Fruit fly (Drosophila melanogaster): ENCODE measurements around the gene Rpt5.

Gene Rpt5

DNA sequence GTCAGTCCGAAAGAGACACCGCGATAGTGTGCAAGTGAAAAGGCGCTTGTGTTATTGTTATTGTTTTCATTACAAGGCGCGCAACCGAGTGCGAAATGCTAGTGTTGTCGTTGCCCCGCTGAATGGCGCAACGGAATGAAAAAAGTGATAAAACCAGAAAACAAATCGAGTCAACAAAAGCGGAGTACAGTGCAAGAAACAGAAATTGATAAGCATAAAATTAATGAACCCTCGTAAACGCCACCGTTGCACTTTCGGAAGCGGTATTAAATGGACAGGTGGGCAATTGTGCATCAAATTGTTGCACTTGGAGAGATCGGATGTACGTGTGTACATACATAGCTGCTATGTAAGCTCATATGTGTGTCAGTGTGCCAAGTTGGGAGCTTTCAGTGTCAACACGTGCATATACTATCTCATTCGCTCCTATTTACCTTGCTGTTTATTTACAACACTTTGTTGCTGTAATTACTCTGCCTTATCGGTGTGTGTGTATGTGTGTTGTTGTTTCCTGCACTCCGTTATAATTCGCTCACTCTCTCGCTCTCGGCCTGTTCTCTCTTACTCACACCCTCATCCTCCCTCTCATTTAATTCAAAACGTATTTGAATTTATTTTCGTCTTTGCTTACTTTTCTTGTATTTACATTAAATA lies 29.2 kb upstream of the Rpt5 start (continued):
- TF ChIP-seq CG8319 (GFP tag; optimal IDR thresholded peaks at IDR 0.05) (peak; percentile 48), Hr39 (GFP tag; optimal IDR thresholded peaks at IDR 0.05) (peak; percentile 15), lz (GFP tag; optimal IDR thresholded peaks at IDR 0.05) (peak; percentile 41), Eip75B (GFP tag; optimal IDR thresholded peaks at IDR 0.05) (peak; percentile 65), CG6808 (GFP tag; optimal IDR thresholded peaks at IDR 0.05) (peak; percentile 59), fkh (GFP tag; optimal IDR thresholded peaks at IDR 0.05) (peak; percentile 92), Ets21C (GFP tag; optimal IDR thresholded peaks at IDR 0.05) (peak; percentile 6), pdm3 (GFP tag; optimal IDR thresholded peaks at IDR 0.05) (peak; percentile 26), Met (GFP tag; optimal IDR thresholded peaks at IDR 0.05) (no peak), salr (GFP tag; optimal IDR thresholded peaks at IDR 0.05) (peak in 1 of 2 experiments; percentile 39), dsx (GFP tag; optimal IDR thresholded peaks at IDR 0.05; ENCODE audit: poor library complexity, severe bottlenecking) (peak; percentile 80), Sox15 (GFP tag; optimal IDR thresholded peaks at IDR 0.05) (no peak), CG6276 (GFP tag; optimal IDR thresholded peaks at IDR 0.05) (peak; percentile 33), Gug (GFP tag; IDR thresholded peaks at IDR 0.05) (peak; percentile 52; the same call in 1 of the 2 replicates), CG11902 (GFP tag; optimal IDR thresholded peaks at IDR 0.05) (no peak)

dm6 chr3R:23724843-23725506 lies 27.7 kb upstream of the Rpt5 start:
- TF ChIP-seq salr (GFP tag; optimal IDR thresholded peaks at IDR 0.05) (no peak), Eip78C (GFP tag) (peak; percentile 1), Hr4 (GFP tag; optimal IDR thresholded peaks at IDR 0.05) (no peak), svp (GFP tag) (peak; percentile 83), CG3919 (GFP tag; optimal IDR thresholded peaks at IDR 0.05) (no peak), lz (GFP tag; optimal IDR thresholded peaks at IDR 0.05) (no peak), Eip93F (GFP tag; optimal IDR thresholded peaks at IDR 0.05) (peak; percentile 75), vri (GFP tag; optimal IDR thresholded peaks at IDR 0.05) (peak; percentile 72), fkh (GFP tag; optimal IDR thresholded peaks at IDR 0.05) (peak; percentile 34)

DNA sequence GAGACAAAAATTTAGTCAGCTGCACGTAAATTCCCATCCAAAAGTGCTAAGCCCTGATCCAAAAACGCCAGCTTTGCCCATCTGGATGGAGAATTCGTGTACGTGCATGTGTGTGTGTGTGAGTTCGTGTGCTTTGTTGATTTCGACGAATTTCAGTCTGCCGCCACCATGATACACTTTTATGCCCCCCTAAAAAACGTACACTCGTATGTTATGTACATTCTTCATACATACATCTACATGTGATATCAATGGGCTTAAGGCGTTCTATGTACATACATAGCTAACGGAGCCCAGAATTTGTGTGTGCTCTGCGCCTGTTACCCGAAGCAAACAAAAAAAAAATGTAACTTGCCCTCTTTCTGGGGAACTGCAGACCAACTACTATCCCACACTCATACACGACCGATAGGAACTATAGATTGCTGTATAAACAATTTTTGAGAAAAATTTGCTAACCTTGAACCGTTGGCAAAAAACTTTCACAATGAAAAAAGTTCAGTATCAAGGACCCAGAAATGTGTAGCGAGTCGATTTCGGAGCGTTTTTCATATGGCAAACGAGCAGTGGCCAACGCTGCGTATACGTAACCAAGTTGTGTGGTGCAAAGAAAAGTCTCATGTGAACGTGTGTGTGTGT lies 26.8 kb upstream of the Rpt5 start:
- TF ChIP-seq CG16779 (tag; optimal IDR thresholded peaks at IDR 0.05) (no peak), Sox102F (GFP tag; optimal IDR thresholded peaks at IDR 0.05) (no peak), lz (GFP tag; optimal IDR thresholded peaks at IDR 0.05) (no peak), fkh (GFP tag; optimal IDR thresholded peaks at IDR 0.05) (peak; percentile 92), CG3032 (tag; optimal IDR thresholded peaks at IDR 0.05) (no peak), Hr39 (GFP tag; optimal IDR thresholded peaks at IDR 0.05) (no peak), salr (GFP tag; optimal IDR thresholded peaks at IDR 0.05) (no peak), net (GFP tag; optimal IDR thresholded peaks at IDR 0.05) (no peak), CG7368 (GFP tag; optimal IDR thresholded peaks at IDR 0.05) (no peak), Eip93F (GFP tag; optimal IDR thresholded peaks at IDR 0.05) (no peak), CG34406 (GFP tag; optimal IDR thresholded peaks at IDR 0.05) (no peak), fd85E (GFP tag; optimal IDR thresholded peaks at IDR 0.05) (no peak), cyc (GFP tag; optimal IDR thresholded peaks at IDR 0.05) (no peak), eg (GFP tag; IDR thresholded peaks at IDR 0.05) (no peak), achi (GFP tag; optimal IDR thresholded peaks at IDR 0.05) (no peak), CG8632 (GFP tag; optimal IDR thresholded peaks at IDR 0.05) (no peak), acj6 (GFP tag; optimal IDR thresholded peaks at IDR 0.05) (no peak), pdm3 (GFP tag; optimal IDR thresholded peaks at IDR 0.05) (no peak), Sox15 (GFP tag; optimal IDR thresholded peaks at IDR 0.05) (no peak), dsx (GFP tag; optimal IDR thresholded peaks at IDR 0.05; ENCODE audit: poor library complexity, severe bottlenecking) (no peak), fd59A (GFP tag; optimal IDR thresholded peaks at IDR 0.05) (no peak), Eip78C (GFP tag) (peak; percentile 42), vri (GFP tag; optimal IDR thresholded peaks at IDR 0.05) (peak; percentile 44), OdsH (GFP tag; optimal IDR thresholded peaks at IDR 0.05) (no peak), svp (GFP tag) (peak; percentile 74), Gug (GFP tag; IDR thresholded peaks at IDR 0.05) (no peak), Ets21C (GFP tag; optimal IDR thresholded peaks at IDR 0.05) (no peak)

All from whole organism, prepupa.